Worm (Caenorhabditis elegans): ENCODE data around the gene F32D1.8.

DNA sequence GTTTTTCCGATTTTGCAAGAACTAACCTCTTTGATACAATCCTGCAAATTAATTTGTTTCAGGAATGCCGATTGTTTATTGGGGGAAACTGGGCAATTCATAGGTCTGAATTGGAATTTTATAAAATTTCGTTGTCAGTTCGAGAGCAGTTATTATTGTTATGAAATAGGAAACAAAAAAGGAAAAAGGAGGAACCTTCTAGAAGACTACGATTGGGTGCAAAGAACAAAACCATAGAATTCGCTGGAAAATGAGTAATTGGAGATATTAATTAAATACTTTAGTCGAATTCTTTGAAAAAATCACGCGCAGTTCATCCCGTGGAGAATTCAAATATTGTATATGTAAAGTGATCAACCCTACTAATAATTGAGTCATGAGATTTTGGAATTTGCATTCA is 9.9 kb upstream of the F32D1.8 start, which contains the start of gene F13A2.9:
- TF ChIP-seq lin-11 (tag; optimal IDR thresholded peaks at IDR 0.05) = no peak
- TF ChIP-seq fkh-10 (GFP tag; optimal IDR thresholded peaks at IDR 0.05) = no peak
- TF ChIP-seq madf-2 (tag; optimal IDR thresholded peaks at IDR 0.05) = no peak
- TF ChIP-seq fkh-6 (tag; optimal IDR thresholded peaks at IDR 0.05) = no peak
- no peak for TF ChIP-seq pag-3 (tag; optimal IDR thresholded peaks at IDR 0.05; ENCODE audit: borderline replicate concordance)
- no peak for TF ChIP-seq ama-1 (optimal IDR thresholded peaks at IDR 0.05)
- TF ChIP-seq pqm-1 (tag; optimal IDR thresholded peaks at IDR 0.05) = no peak
- no peak for TF ChIP-seq dve-1 (tag; optimal IDR thresholded peaks at IDR 0.05)
- no peak for TF ChIP-seq tbx-2 (tag; optimal IDR thresholded peaks at IDR 0.05)
- no peak for TF ChIP-seq hlh-6 (tag; optimal IDR thresholded peaks at IDR 0.05)
- TF ChIP-seq ceh-31 (tag; optimal IDR thresholded peaks at IDR 0.05) = no peak
- no peak for TF ChIP-seq hlh-13 (GFP tag; optimal IDR thresholded peaks at IDR 0.05)
- TF ChIP-seq ceh-45 (GFP tag; IDR thresholded peaks at IDR 0.05) = no peak
- TF ChIP-seq elt-2 (tag; optimal IDR thresholded peaks at IDR 0.05) = no peak
